Fruit fly (Drosophila melanogaster) whole organism, embryonic: ENCODE data around the gene dpr20.

Source experiments
- Antp ChIP-seq: fragments of 200-800 bp; sonication (Bioruptor generic); optimal IDR thresholded peaks from 3 replicates; lab custom pipeline; 2016; ENCODE audit warnings: missing biosample characterization, missing genetic modification characterization
- Asciz ChIP-seq: fragments of 200-800 bp; sonication (Bioruptor generic); optimal IDR thresholded peaks from 2 replicates; lab custom pipeline; 2017; ENCODE audit warnings: missing biosample characterization, mild to moderate bottlenecking, missing genetic modification characterization, missing genetic modification reagents
- Blimp-1 ChIP-seq: fragments of 200-800 bp; sonication (Bioruptor generic); optimal IDR thresholded peaks from 3 replicates; lab custom pipeline; 2018; ENCODE audit warnings: missing biosample characterization, missing genetic modification characterization, mild to moderate bottlenecking, moderate library complexity, missing genetic modification reagents
- CG10431 ChIP-seq: fragments of 200-800 bp; sonication (Bioruptor generic); optimal IDR thresholded peaks from 3 replicates; lab custom pipeline; 2018; ENCODE audit warnings: missing biosample characterization, mild to moderate bottlenecking, missing genetic modification characterization
- CG12071 ChIP-seq: fragments of 200-800 bp; sonication (Bioruptor generic); optimal IDR thresholded peaks from 3 replicates; lab custom pipeline; 2018; ENCODE audit warnings: missing biosample characterization, mild to moderate bottlenecking, missing genetic modification characterization
- CG12769 ChIP-seq: fragments of 200-800 bp; sonication (Bioruptor generic); optimal IDR thresholded peaks from 2 replicates; lab custom pipeline; 2019; ENCODE audit warnings: missing biosample characterization, mild to moderate bottlenecking, missing genetic modification characterization, moderate library complexity
- CG13424 ChIP-seq: fragments of 200-800 bp; sonication (Bioruptor generic); optimal IDR thresholded peaks from 2 replicates; lab custom pipeline; 2019; ENCODE audit warnings: missing biosample characterization, mild to moderate bottlenecking, missing genetic modification characterization, moderate library complexity
- CG14710 ChIP-seq: fragments of 200-800 bp; sonication (Bioruptor generic); optimal IDR thresholded peaks from 3 replicates; lab custom pipeline; 2019; ENCODE audit warnings: missing biosample characterization, mild to moderate bottlenecking, missing genetic modification characterization, moderate library complexity
- CG15601 ChIP-seq: fragments of 200-800 bp; sonication (Bioruptor generic); optimal IDR thresholded peaks from 3 replicates; lab custom pipeline; 2019; ENCODE audit warnings: missing biosample characterization, mild to moderate bottlenecking, missing genetic modification characterization, moderate library complexity
- CG1603 ChIP-seq: fragments of 200-800 bp; sonication (Bioruptor generic); optimal IDR thresholded peaks from 2 replicates; lab custom pipeline; 2019; ENCODE audit warnings: missing biosample characterization, mild to moderate bottlenecking, missing genetic modification characterization, moderate library complexity
- CG17361 ChIP-seq: fragments of 200-800 bp; sonication (Bioruptor generic); IDR thresholded peaks from 3 replicates; pipeline ENCODE4 v1.3.6; 2022; ENCODE audit warnings: missing biosample characterization, missing genetic modification characterization
- CG18262 ChIP-seq: fragments of 200-800 bp; optimal IDR thresholded peaks from 3 replicates; lab custom pipeline; 2019; ENCODE audit warnings: missing biosample characterization, mild to moderate bottlenecking, missing genetic modification characterization, moderate library complexity
- CG2712 ChIP-seq: fragments of 200-800 bp; optimal IDR thresholded peaks from 3 replicates; lab custom pipeline; 2019; ENCODE audit warnings: missing biosample characterization, mild to moderate bottlenecking, missing genetic modification characterization, moderate library complexity
- CG34422 ChIP-seq: fragments of 200-800 bp; sonication (Bioruptor generic); IDR thresholded peaks from 3 replicates; pipeline ENCODE4 v1.3.6; 2022; ENCODE audit warnings: missing biosample characterization, missing genetic modification characterization
- CG4424 ChIP-seq: fragments of 200-800 bp; sonication (Bioruptor generic); optimal IDR thresholded peaks from 3 replicates; lab custom pipeline; 2016; ENCODE audit warnings: missing biosample characterization, missing genetic modification characterization
- CG4617 ChIP-seq: fragments of 200-800 bp; sonication (Bioruptor generic); optimal IDR thresholded peaks from 3 replicates; lab custom pipeline; 2016; ENCODE audit warnings: missing biosample characterization, missing genetic modification characterization, borderline replicate concordance
- CG7357 ChIP-seq: fragments of 200-800 bp; sonication (Bioruptor generic); IDR thresholded peaks from 3 replicates; pipeline ENCODE4 v1.3.6; 2022; ENCODE audit warnings: missing biosample characterization, missing genetic modification characterization
- CG7839 ChIP-seq: fragments of 200-800 bp; sonication (Bioruptor generic); optimal IDR thresholded peaks from 3 replicates; lab custom pipeline; 2018; ENCODE audit warnings: missing biosample characterization, mild to moderate bottlenecking, missing genetic modification characterization, moderate library complexity
- CG7987 ChIP-seq: fragments of 200-800 bp; sonication (Bioruptor generic); optimal IDR thresholded peaks from 2 replicates; lab custom pipeline; 2018; ENCODE audit warnings: missing biosample characterization, mild to moderate bottlenecking, missing genetic modification characterization, moderate library complexity
- CG8290 ChIP-seq, 3 experiments: fragments of 200-800 bp; sonication (Bioruptor generic); optimal IDR thresholded peaks; 2 replicates each; lab custom pipeline; 2016 to 2019; ENCODE audit warnings: missing biosample characterization in 3 of 3, missing genetic modification characterization in 3 of 3, mild to moderate bottlenecking in 2 of 3, moderate library complexity in 1 of 3
- CG8388 ChIP-seq: fragments of 200-800 bp; sonication (Bioruptor generic); optimal IDR thresholded peaks from 2 replicates; lab custom pipeline; 2019; ENCODE audit warnings: missing biosample characterization, mild to moderate bottlenecking, missing genetic modification characterization, moderate library complexity
- CG9437 ChIP-seq: fragments of 200-800 bp; sonication (Bioruptor generic); optimal IDR thresholded peaks from 2 replicates; lab custom pipeline; 2018; ENCODE audit warnings: missing biosample characterization, mild to moderate bottlenecking, missing genetic modification characterization
- CG9727 ChIP-seq: fragments of 200-800 bp; sonication (Bioruptor generic); optimal IDR thresholded peaks from 3 replicates; lab custom pipeline; 2017; ENCODE audit warnings: missing biosample characterization, mild to moderate bottlenecking, missing genetic modification characterization
- CkIIα-i1 ChIP-seq: fragments of 200-800 bp; sonication (Bioruptor generic); IDR thresholded peaks from 2 replicates; pipeline ENCODE4 v1.3.6; 2022; ENCODE audit warnings: missing biosample characterization, missing genetic modification characterization
- Dp ChIP-seq: fragments of 200-800 bp; sonication (Bioruptor generic); optimal IDR thresholded peaks from 2 replicates; lab custom pipeline; 2018; ENCODE audit warnings: missing biosample characterization, mild to moderate bottlenecking, missing genetic modification characterization, moderate library complexity
- Ets65A ChIP-seq: fragments of 200-800 bp; sonication (Bioruptor generic); peaks from one replicate; lab custom pipeline; 2016; ENCODE audit warnings: missing biosample characterization, missing genetic modification characterization
- HLHmδ ChIP-seq: fragments of 200-800 bp; sonication (Bioruptor generic); optimal IDR thresholded peaks from 2 replicates; lab custom pipeline; 2018; ENCODE audit warnings: missing biosample characterization, mild to moderate bottlenecking, missing genetic modification characterization, moderate library complexity
- HmgD ChIP-seq: fragments of 200-800 bp; sonication (Bioruptor generic); optimal IDR thresholded peaks from 3 replicates; lab custom pipeline; 2016; ENCODE audit warnings: missing biosample characterization, missing genetic modification characterization
- Hr78 ChIP-seq, 2 experiments: fragments of 200-800 bp in 1 of 2; fragments of >200 bp in 1 of 2; sonication (Bioruptor generic) in 1 of 2; optimal IDR thresholded peaks; 2 replicates each; lab custom pipeline; 2017 to 2019; ENCODE audit warnings: missing biosample characterization in 2 of 2, missing genetic modification characterization in 2 of 2, mild to moderate bottlenecking in 1 of 2, moderate library complexity in 1 of 2
- Nf-YA ChIP-seq: fragments of 200-800 bp; sonication (Bioruptor generic); IDR thresholded peaks from 2 replicates; pipeline ENCODE4 v1.3.6; 2022; ENCODE audit warnings: missing biosample characterization, missing genetic modification characterization
- Pdp1 ChIP-seq, 2 experiments: fragments of 200-800 bp; sonication (Bioruptor generic); optimal IDR thresholded peaks; 3 replicates each; lab custom pipeline; 2016; ENCODE audit warnings: missing biosample characterization in 2 of 2, missing genetic modification characterization in 2 of 2, mild to moderate bottlenecking in 1 of 2, moderate library complexity in 1 of 2
- Sry-δ ChIP-seq: fragments of 200-800 bp; sonication (Bioruptor generic); optimal IDR thresholded peaks from 2 replicates; lab custom pipeline; 2016; ENCODE audit warnings: missing biosample characterization, missing genetic modification characterization
- amos ChIP-seq: fragments of 200-800 bp; sonication (Bioruptor generic); IDR thresholded peaks from 2 replicates; pipeline ENCODE4 v1.3.6; 2022; ENCODE audit warnings: missing biosample characterization, missing genetic modification characterization; ENCODE audit not compliant: partially characterized antibody
- chn ChIP-seq: fragments of 200-800 bp; sonication (Bioruptor generic); optimal IDR thresholded peaks from 2 replicates; lab custom pipeline; 2016; ENCODE audit warnings: missing biosample characterization, missing genetic modification characterization
- crol ChIP-seq: fragments of 200-800 bp; sonication (Bioruptor generic); IDR thresholded peaks from 2 replicates; pipeline ENCODE4 v1.3.6; 2022; ENCODE audit warnings: missing biosample characterization, missing genetic modification characterization
- ewg ChIP-seq: fragments of 200-800 bp; sonication (Bioruptor generic); optimal IDR thresholded peaks from 3 replicates; lab custom pipeline; 2017; ENCODE audit warnings: mild to moderate bottlenecking, missing biosample characterization, missing genetic modification reagents, missing genetic modification characterization
- jumu ChIP-seq: fragments of 200-800 bp; sonication (Bioruptor generic); optimal IDR thresholded peaks from 3 replicates; lab custom pipeline; 2016; ENCODE audit warnings: missing biosample characterization, missing genetic modification characterization
- ken ChIP-seq: fragments of 200-800 bp; sonication (Bioruptor generic); IDR thresholded peaks from 3 replicates; pipeline ENCODE4 v1.3.6; 2022; ENCODE audit warnings: missing biosample characterization, missing genetic modification characterization
- nau ChIP-seq: fragments of 200-800 bp; sonication (Bioruptor generic); optimal IDR thresholded peaks from 3 replicates; lab custom pipeline; 2017; ENCODE audit warnings: missing biosample characterization, mild to moderate bottlenecking, missing genetic modification characterization, missing genetic modification reagents
- nerfin-1 ChIP-seq: fragments of 200-800 bp; sonication (Bioruptor generic); optimal IDR thresholded peaks from 3 replicates; lab custom pipeline; 2019; ENCODE audit warnings: missing biosample characterization, mild to moderate bottlenecking, missing genetic modification characterization, moderate library complexity
- nom ChIP-seq: fragments of 200-800 bp; sonication (Bioruptor generic); optimal IDR thresholded peaks from 2 replicates; lab custom pipeline; 2017; ENCODE audit warnings: missing biosample characterization, missing genetic modification characterization, mild to moderate bottlenecking, moderate library complexity, missing genetic modification reagents
- peb ChIP-seq: fragments of 200-800 bp; sonication (Bioruptor generic); IDR thresholded peaks from 2 replicates; pipeline ENCODE4 v1.3.6; 2022; ENCODE audit warnings: missing biosample characterization, missing genetic modification characterization
- pnt ChIP-seq: fragments of 200-800 bp; sonication (Bioruptor generic); optimal IDR thresholded peaks from 3 replicates; lab custom pipeline; 2016; ENCODE audit warnings: missing biosample characterization, missing genetic modification characterization
- ro ChIP-seq: fragments of 200-800 bp; sonication (Bioruptor generic); IDR thresholded peaks from 2 replicates; pipeline ENCODE4 v1.3.6; 2022; ENCODE audit warnings: missing biosample characterization, missing genetic modification characterization
- tap ChIP-seq: fragments of 200-800 bp; optimal IDR thresholded peaks from 3 replicates; lab custom pipeline; 2019; ENCODE audit warnings: missing biosample characterization, mild to moderate bottlenecking, missing genetic modification characterization, moderate library complexity
- vfl ChIP-seq: fragments of 200-800 bp; sonication (Bioruptor generic); optimal IDR thresholded peaks from 2 replicates; lab custom pipeline; 2016; ENCODE audit warnings: missing biosample characterization, missing genetic modification characterization
- zen ChIP-seq: fragments of 200-800 bp; sonication (Bioruptor generic); optimal IDR thresholded peaks from 3 replicates; lab custom pipeline; 2018; ENCODE audit warnings: missing biosample characterization, mild to moderate bottlenecking, missing genetic modification characterization, moderate library complexity
- zen2 ChIP-seq: fragments of 200-800 bp; sonication (Bioruptor generic); IDR thresholded peaks from 3 replicates; pipeline ENCODE4 v1.3.6; 2022; ENCODE audit warnings: missing biosample characterization, missing genetic modification characterization; ENCODE audit not compliant: partially characterized antibody

The dpr20 gene

DNA sequence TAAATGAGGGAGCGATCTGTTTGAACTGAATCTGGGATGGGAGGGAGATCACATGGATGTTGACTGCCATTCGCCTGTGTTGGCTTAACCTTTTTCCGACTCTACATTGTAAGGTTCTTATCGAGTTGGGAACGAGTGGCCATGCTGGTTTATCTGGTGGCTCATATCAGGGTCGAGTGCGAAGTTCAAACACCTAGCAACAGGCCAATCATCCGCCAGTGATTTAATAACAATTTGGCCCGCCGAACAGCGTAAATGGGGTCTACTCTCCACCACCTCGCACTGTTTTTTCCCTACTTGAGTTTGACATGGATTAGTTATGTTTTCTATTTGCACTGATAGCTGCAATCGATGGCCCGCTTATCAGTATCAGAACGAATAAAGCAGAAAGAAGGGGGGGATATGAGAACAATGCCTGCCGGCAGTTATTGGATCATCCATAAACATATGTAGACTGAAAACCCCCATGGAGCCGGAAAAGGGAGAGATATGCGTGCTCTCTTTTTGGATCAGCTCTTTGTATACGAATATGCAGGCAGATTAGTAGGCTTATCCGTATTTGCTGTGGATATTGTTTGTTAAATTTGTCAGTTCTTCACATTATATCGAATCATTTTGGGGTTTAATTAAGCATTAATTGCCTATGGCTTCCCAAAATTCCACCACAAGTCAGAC lies 30.5 kb upstream of the dpr20 start (continued):
- no peak for TF ChIP-seq peb (GFP tag; lab: Robert Waterston, UW)
- TF ChIP-seq CG2712 (tag; lab: Kevin White, UChicago): no peak
- TF ChIP-seq HLHmδ: peak; percentile 21
- no peak for TF ChIP-seq nau (GFP tag; lab: Kevin White, UChicago)
- TF ChIP-seq Pdp1 (GFP tag; optimal IDR thresholded peaks at IDR 0.05; lab: Kevin White, UChicago): peak in 1 of 2 experiments; percentile 55
- TF ChIP-seq CG4617 (GFP tag; lab: Kevin White, UChicago): no peak
- no peak for TF ChIP-seq CG8388 (GFP tag; lab: Kevin White, UChicago)
- no peak for TF ChIP-seq zen2
- no peak for TF ChIP-seq Nf-YA (GFP tag; lab: Robert Waterston, UW)
- no peak for TF ChIP-seq Antp (GFP tag; lab: Kevin White, UChicago)
- TF ChIP-seq chn (GFP tag; lab: Kevin White, UChicago): no peak
- TF ChIP-seq pnt (GFP tag; lab: Kevin White, UChicago): no peak
- no peak for TF ChIP-seq Blimp-1
- peak; percentile 16 for TF ChIP-seq CG12769
- TF ChIP-seq CG10431 (GFP tag; lab: Kevin White, UChicago): no peak
- TF ChIP-seq ken (GFP tag; lab: Robert Waterston, UW): no peak
- no peak for TF ChIP-seq CG9437 (GFP tag; lab: Kevin White, UChicago)
- TF ChIP-seq ewg (GFP tag; lab: Kevin White, UChicago): no peak
- TF ChIP-seq CG9727 (GFP tag; lab: Kevin White, UChicago): peak; percentile 34
- no peak for TF ChIP-seq CG1603 (tag; lab: Kevin White, UChicago)
- TF ChIP-seq jumu: no peak
- TF ChIP-seq CG7987: no peak
- no peak for TF ChIP-seq CG34422 (GFP tag; lab: Robert Waterston, UW)
- no peak for TF ChIP-seq zen (tag; lab: Kevin White, UChicago)
- no peak for TF ChIP-seq ro (GFP tag; lab: Robert Waterston, UW)
- TF ChIP-seq CG17361 (GFP tag; lab: Robert Waterston, UW): no peak
- TF ChIP-seq CG15601 (tag; lab: Kevin White, UChicago): no peak
- TF ChIP-seq CG4424 (GFP tag; lab: Kevin White, UChicago): no peak
- no peak for TF ChIP-seq amos
- TF ChIP-seq Hr78 (GFP tag; optimal IDR thresholded peaks at IDR 0.05; lab: Kevin White, UChicago): peak in 1 of 2 experiments; percentile 87
- peak; percentile 16 for TF ChIP-seq nom
- TF ChIP-seq CG8290 (GFP tag; optimal IDR thresholded peaks at IDR 0.05; lab: Kevin White, UChicago): no peak
- no peak for TF ChIP-seq CG8290 (tag; optimal IDR thresholded peaks at IDR 0.05; lab: Kevin White, UChicago)
- no peak for TF ChIP-seq CkIIα-i1
- no peak for TF ChIP-seq HmgD (GFP tag; lab: Kevin White, UChicago)
- no peak for TF ChIP-seq Sry-δ
- no peak for TF ChIP-seq CG13424 (tag; lab: Kevin White, UChicago)
- TF ChIP-seq crol (GFP tag; lab: Robert Waterston, UW): 0 out of 2 replicates have a peak, but pooled peaks have one; percentile 15
- no peak for TF ChIP-seq Dp (GFP tag; lab: Kevin White, UChicago)
- TF ChIP-seq CG18262: peak; percentile 11
- peak; percentile 25 for TF ChIP-seq tap (tag; lab: Kevin White, UChicago)
- no peak for TF ChIP-seq CG7839 (tag; lab: Kevin White, UChicago)
- TF ChIP-seq CG14710 (tag; lab: Kevin White, UChicago): no peak
- TF ChIP-seq nerfin-1 (tag; lab: Kevin White, UChicago): peak; percentile 26
- TF ChIP-seq Ets65A (GFP tag; lab: Kevin White, UChicago): peak; percentile 54
- no peak for TF ChIP-seq Asciz
- no peak for TF ChIP-seq vfl (GFP tag; lab: Kevin White, UChicago)
- TF ChIP-seq CG12071 (GFP tag; lab: Kevin White, UChicago): peak; percentile 10
- TF ChIP-seq CG7357 (GFP tag; lab: Robert Waterston, UW): no peak
